Fruit fly (Drosophila melanogaster) whole organism, embryonic: ENCODE results near the gene His3.3A.

ENCODE experiments used
- Bdp1 ChIP-seq: fragments of 200-800 bp; sonication (Bioruptor generic); optimal IDR thresholded peaks from 3 replicates; lab custom pipeline; 2016; ENCODE audit warnings: missing biosample characterization, missing genetic modification characterization
- CG10654 ChIP-seq: fragments of 200-800 bp; sonication (Bioruptor generic); optimal IDR thresholded peaks from 2 replicates; lab custom pipeline; 2016; ENCODE audit warnings: missing biosample characterization, missing genetic modification characterization
- CG11085 ChIP-seq: fragments of 200-800 bp; sonication (Bioruptor generic); IDR thresholded peaks from 2 replicates; pipeline ENCODE4 v1.3.6; 2022; ENCODE audit warnings: missing biosample characterization, missing genetic modification characterization
- CG11398 ChIP-seq: fragments of 200-800 bp; sonication (Bioruptor generic); optimal IDR thresholded peaks from 2 replicates; lab custom pipeline; 2016; ENCODE audit warnings: missing biosample characterization, missing genetic modification characterization
- CG11456 ChIP-seq: fragments of 200-800 bp; sonication (Bioruptor generic); IDR thresholded peaks from 3 replicates; pipeline ENCODE4 v1.3.6; 2022; ENCODE audit warnings: missing biosample characterization, missing genetic modification characterization
- CG14710 ChIP-seq: fragments of 200-800 bp; sonication (Bioruptor generic); optimal IDR thresholded peaks from 3 replicates; lab custom pipeline; 2019; ENCODE audit warnings: missing biosample characterization, mild to moderate bottlenecking, missing genetic modification characterization, moderate library complexity
- CG15073 ChIP-seq: fragments of 200-800 bp; sonication (Bioruptor generic); optimal IDR thresholded peaks from 2 replicates; lab custom pipeline; 2016; ENCODE audit warnings: missing biosample characterization, missing genetic modification characterization
- CG15269 ChIP-seq: fragments of 200-800 bp; sonication (Bioruptor generic); optimal IDR thresholded peaks from 2 replicates; lab custom pipeline; 2018; ENCODE audit warnings: missing biosample characterization, mild to moderate bottlenecking, missing genetic modification characterization, moderate library complexity
- CG1529 ChIP-seq: fragments of 200-800 bp; sonication (Bioruptor generic); optimal IDR thresholded peaks from 3 replicates; lab custom pipeline; 2018; ENCODE audit warnings: missing biosample characterization, missing genetic modification characterization
- CG16779 ChIP-seq: fragments of 200-800 bp; sonication (Bioruptor generic); IDR thresholded peaks from 2 replicates; pipeline ENCODE4 v1.3.6; 2022; ENCODE audit warnings: missing biosample characterization, missing genetic modification characterization
- CG17359 ChIP-seq: fragments of 200-800 bp; sonication (Bioruptor generic); optimal IDR thresholded peaks from 3 replicates; lab custom pipeline; 2018; ENCODE audit warnings: missing biosample characterization, mild to moderate bottlenecking, missing genetic modification characterization, moderate library complexity
- CG1832 ChIP-seq: fragments of 200-800 bp; sonication (Bioruptor generic); optimal IDR thresholded peaks from 2 replicates; lab custom pipeline; 2017; ENCODE audit warnings: missing biosample characterization, mild to moderate bottlenecking, missing genetic modification characterization, inconsistent platforms
- CG18599 ChIP-seq: fragments of 200-800 bp; sonication (Bioruptor generic); optimal IDR thresholded peaks from 3 replicates; lab custom pipeline; 2017; ENCODE audit warnings: missing biosample characterization, missing genetic modification characterization, mild to moderate bottlenecking, moderate library complexity, missing genetic modification reagents
- CG2120 ChIP-seq: fragments of 200-800 bp; sonication (Bioruptor generic); optimal IDR thresholded peaks from 3 replicates; lab custom pipeline; 2016; ENCODE audit warnings: missing biosample characterization, missing genetic modification characterization
- CG4360 ChIP-seq: fragments of 200-800 bp; sonication (Bioruptor generic); IDR thresholded peaks from 2 replicates; pipeline ENCODE4 v1.3.6; 2022; ENCODE audit warnings: missing biosample characterization, missing genetic modification characterization
- CG4820 ChIP-seq: fragments of 200-800 bp; sonication (Bioruptor generic); optimal IDR thresholded peaks from 3 replicates; lab custom pipeline; 2016; ENCODE audit warnings: missing biosample characterization, missing genetic modification characterization
- CG6854 ChIP-seq: fragments of 200-800 bp; sonication (Bioruptor generic); optimal IDR thresholded peaks from 3 replicates; lab custom pipeline; 2017; ENCODE audit warnings: missing biosample characterization, mild to moderate bottlenecking, missing genetic modification characterization
- CG7963 ChIP-seq: fragments of 200-800 bp; sonication (Bioruptor generic); IDR thresholded peaks from 3 replicates; pipeline ENCODE4 v1.3.6; 2022; ENCODE audit warnings: missing biosample characterization, missing genetic modification characterization; ENCODE audit not compliant: partially characterized antibody
- CG9727 ChIP-seq: fragments of 200-800 bp; sonication (Bioruptor generic); optimal IDR thresholded peaks from 3 replicates; lab custom pipeline; 2017; ENCODE audit warnings: missing biosample characterization, mild to moderate bottlenecking, missing genetic modification characterization
- CTCF ChIP-seq: fragments of 200-800 bp; sonication (Bioruptor generic); optimal IDR thresholded peaks from 2 replicates; lab custom pipeline; 2017; ENCODE audit warnings: missing biosample characterization, mild to moderate bottlenecking, missing genetic modification characterization, moderate library complexity
- D ChIP-seq, 2 experiments: fragments of 200-800 bp in 1 of 2; fragments of >200 bp in 1 of 2; sonication (Bioruptor generic) in 1 of 2; optimal IDR thresholded peaks; 2 replicates in 1 of 2; 3 replicates in 1 of 2; lab custom pipeline; 2017; ENCODE audit warnings: mild to moderate bottlenecking in 1 of 2, missing biosample characterization in 1 of 2, missing genetic modification characterization in 1 of 2, missing genetic modification reagents in 1 of 2
- D19A ChIP-seq: fragments of 200-800 bp; optimal IDR thresholded peaks from 3 replicates; lab custom pipeline; 2019; ENCODE audit warnings: missing biosample characterization, mild to moderate bottlenecking, missing genetic modification characterization, moderate library complexity
- Eip74EF ChIP-seq, 2 experiments: fragments of 200-800 bp in 1 of 2; fragments of >200 bp in 1 of 2; sonication (Bioruptor generic) in 1 of 2; optimal IDR thresholded peaks; 2 replicates each; lab custom pipeline; 2017 to 2019; ENCODE audit warnings: missing biosample characterization in 2 of 2, missing genetic modification characterization in 2 of 2, mild to moderate bottlenecking in 1 of 2, moderate library complexity in 1 of 2
- H2.0 ChIP-seq: fragments of 200-800 bp; sonication (Bioruptor generic); IDR thresholded peaks from 2 replicates; pipeline ENCODE4 v1.3.6; 2022; ENCODE audit warnings: missing biosample characterization, missing genetic modification characterization
- HLH3B ChIP-seq: fragments of 200-800 bp; sonication (Bioruptor generic); IDR thresholded peaks from 2 replicates; pipeline ENCODE4 v1.3.6; 2022; ENCODE audit warnings: missing biosample characterization, missing genetic modification characterization
- HmgZ ChIP-seq: fragments of 200-800 bp; sonication (Bioruptor generic); optimal IDR thresholded peaks from 2 replicates; lab custom pipeline; 2018; ENCODE audit warnings: missing biosample characterization, mild to moderate bottlenecking, missing genetic modification characterization
- Lim3 ChIP-seq: fragments of 200-800 bp; sonication (Bioruptor generic); IDR thresholded peaks from 2 replicates; pipeline ENCODE4 v1.3.6; 2022; ENCODE audit warnings: missing biosample characterization, missing genetic modification characterization
- NC2α ChIP-seq: fragments of 200-800 bp; sonication (Bioruptor generic); optimal IDR thresholded peaks from 2 replicates; lab custom pipeline; 2016; ENCODE audit warnings: missing biosample characterization, missing genetic modification characterization
- Nf-YC ChIP-seq: fragments of 200-800 bp; optimal IDR thresholded peaks from 3 replicates; lab custom pipeline; 2019; ENCODE audit warnings: missing biosample characterization, mild to moderate bottlenecking, missing genetic modification characterization, moderate library complexity
- Oli ChIP-seq: fragments of 200-800 bp; sonication (Bioruptor generic); optimal IDR thresholded peaks from 2 replicates; lab custom pipeline; 2018; ENCODE audit warnings: missing biosample characterization, mild to moderate bottlenecking, missing genetic modification characterization, moderate library complexity
- Ravus ChIP-seq: fragments of 200-800 bp; sonication (Bioruptor generic); IDR thresholded peaks from 2 replicates; pipeline ENCODE4 v1.3.6; 2022; ENCODE audit warnings: missing biosample characterization, missing genetic modification characterization
- Rfx ChIP-seq: fragments of 200-800 bp; sonication (Bioruptor generic); IDR thresholded peaks from 2 replicates; pipeline ENCODE4 v1.3.6; 2022; ENCODE audit warnings: missing biosample characterization, missing genetic modification characterization
- Rx ChIP-seq: fragments of 200-800 bp; sonication (Bioruptor generic); IDR thresholded peaks from 2 replicates; pipeline ENCODE4 v1.3.6; 2022; ENCODE audit warnings: missing biosample characterization, missing genetic modification characterization
- Spps ChIP-seq: fragments of 200-800 bp; sonication (Bioruptor generic); optimal IDR thresholded peaks from 2 replicates; lab custom pipeline; 2018; ENCODE audit warnings: missing biosample characterization, mild to moderate bottlenecking, missing genetic modification characterization
- Xbp1 ChIP-seq: fragments of 200-800 bp; sonication (Bioruptor generic); optimal IDR thresholded peaks from 3 replicates; lab custom pipeline; 2016; ENCODE audit warnings: missing biosample characterization, mild to moderate bottlenecking, missing genetic modification characterization
- al ChIP-seq: fragments of 200-800 bp; sonication (Bioruptor generic); IDR thresholded peaks from 2 replicates; pipeline ENCODE4 v1.3.6; 2022; ENCODE audit warnings: missing biosample characterization, missing genetic modification characterization
- aop ChIP-seq: fragments of 200-800 bp; sonication (Bioruptor generic); IDR thresholded peaks from 2 replicates; pipeline ENCODE4 v1.3.6; 2022; ENCODE audit warnings: missing biosample characterization, missing genetic modification characterization
- dmrt11E ChIP-seq: fragments of 200-800 bp; sonication (Bioruptor generic); optimal IDR thresholded peaks from 3 replicates; lab custom pipeline; 2018; ENCODE audit warnings: missing biosample characterization, mild to moderate bottlenecking, missing genetic modification characterization, moderate library complexity
- emc ChIP-seq: fragments of 200-800 bp; sonication (Bioruptor generic); optimal IDR thresholded peaks from 2 replicates; lab custom pipeline; 2016; ENCODE audit warnings: missing biosample characterization, missing genetic modification characterization
- fd102C ChIP-seq: fragments of 200-800 bp; sonication (Bioruptor generic); optimal IDR thresholded peaks from 2 replicates; lab custom pipeline; 2018; ENCODE audit warnings: missing biosample characterization, mild to moderate bottlenecking, missing genetic modification characterization, moderate library complexity
- lola ChIP-seq, 3 experiments: fragments of >200 bp in 2 of 3; fragments of 200-800 bp in 1 of 3; sonication (Bioruptor generic) in 1 of 3; optimal IDR thresholded peaks; 2 replicates each; lab custom pipeline; 2017 to 2019; ENCODE audit warnings: missing biosample characterization in 3 of 3, missing genetic modification characterization in 3 of 3, mild to moderate bottlenecking in 1 of 3, moderate library complexity in 1 of 3
- nerfin-1 ChIP-seq: fragments of 200-800 bp; sonication (Bioruptor generic); optimal IDR thresholded peaks from 3 replicates; lab custom pipeline; 2019; ENCODE audit warnings: missing biosample characterization, mild to moderate bottlenecking, missing genetic modification characterization, moderate library complexity
- nmo ChIP-seq: fragments of 200-800 bp; sonication (Bioruptor generic); optimal IDR thresholded peaks from 2 replicates; lab custom pipeline; 2018; ENCODE audit warnings: missing biosample characterization, mild to moderate bottlenecking, missing genetic modification characterization, moderate library complexity
- rib ChIP-seq: fragments of 200-800 bp; sonication (Bioruptor generic); IDR thresholded peaks from 2 replicates; pipeline ENCODE4 v1.3.6; 2022; ENCODE audit warnings: missing biosample characterization, missing genetic modification characterization
- sisA ChIP-seq: fragments of 200-800 bp; sonication (Bioruptor generic); IDR thresholded peaks from 2 replicates; pipeline ENCODE4 v1.3.6; 2022; ENCODE audit warnings: missing biosample characterization, missing genetic modification characterization
- so ChIP-seq: fragments of 200-800 bp; sonication (Bioruptor generic); IDR thresholded peaks from 3 replicates; pipeline ENCODE4 v1.3.6; 2022; ENCODE audit warnings: missing biosample characterization, missing genetic modification characterization
- stwl ChIP-seq: fragments of 200-800 bp; sonication (Bioruptor generic); optimal IDR thresholded peaks from 3 replicates; lab custom pipeline; 2018; ENCODE audit warnings: missing biosample characterization, mild to moderate bottlenecking, missing genetic modification characterization, moderate library complexity
- tgo ChIP-seq: fragments of 200-800 bp; sonication (Bioruptor generic); IDR thresholded peaks from 3 replicates; pipeline ENCODE4 v1.3.6; 2022; ENCODE audit warnings: missing biosample characterization, missing genetic modification characterization
- vfl ChIP-seq: fragments of 200-800 bp; sonication (Bioruptor generic); optimal IDR thresholded peaks from 2 replicates; lab custom pipeline; 2016; ENCODE audit warnings: missing biosample characterization, missing genetic modification characterization
- vvl ChIP-seq: fragments of 200-800 bp; sonication (Bioruptor generic); IDR thresholded peaks from 2 replicates; pipeline ENCODE4 v1.3.6; 2022; ENCODE audit warnings: missing biosample characterization, missing genetic modification characterization

Gene His3.3A

dm6 chr2L:5009306-5010030 is 45.4 kb upstream of the His3.3A start, which contains the start of gene Rtnl1 (continued):
- TF ChIP-seq aop (no peak), Xbp1 (GFP tag; lab: Kevin White, UChicago) (peak; percentile 52), nmo (GFP tag; lab: Kevin White, UChicago) (peak; percentile 76), CG4360 (no peak), CG2120 (peak; percentile 47), sisA (GFP tag; lab: Robert Waterston, UW) (no peak; the same call in 1 of the 2 replicates), CG4820 (GFP tag; lab: Kevin White, UChicago) (no peak), D (optimal IDR thresholded peaks at IDR 0.05; lab: Kevin White, UChicago) (no peak), D (GFP tag; optimal IDR thresholded peaks at IDR 0.05; lab: Kevin White, UChicago) (no peak), NC2α (no peak), Spps (tag; lab: Kevin White, UChicago) (no peak), HLH3B (GFP tag; lab: Robert Waterston, UW) (no peak), CG11398 (GFP tag; lab: Kevin White, UChicago) (no peak), so (GFP tag; lab: Robert Waterston, UW) (no peak), CG7963 (GFP tag; lab: Robert Waterston, UW) (peak; percentile 88; the same call in 2 of the 3 replicates), emc (GFP tag; lab: Kevin White, UChicago) (no peak), Ravus (GFP tag; lab: Robert Waterston, UW) (no peak), CG11085 (GFP tag; lab: Robert Waterston, UW) (no peak), tgo (GFP tag; lab: Robert Waterston, UW) (no peak), Lim3 (GFP tag; lab: Robert Waterston, UW) (no peak), Rfx (GFP tag; lab: Robert Waterston, UW) (peak; percentile 50; the same call in 1 of the 2 replicates), HmgZ (peak; percentile 87), CG14710 (tag; lab: Kevin White, UChicago) (peak; percentile 68), dmrt11E (tag; lab: Kevin White, UChicago) (peak; percentile 18), rib (GFP tag; lab: Robert Waterston, UW) (no peak), fd102C (GFP tag; lab: Kevin White, UChicago) (no peak), CG11456 (GFP tag; lab: Robert Waterston, UW) (no peak), CTCF (GFP tag; lab: Kevin White, UChicago) (peak; percentile 78), vvl (GFP tag; lab: Robert Waterston, UW) (peak; percentile 54; the same call in 1 of the 2 replicates), stwl (tag; lab: Kevin White, UChicago) (peak; percentile 71), D19A (tag; lab: Kevin White, UChicago) (no peak), Nf-YC (tag; lab: Kevin White, UChicago) (peak; percentile 65), CG17359 (no peak), CG9727 (GFP tag; lab: Kevin White, UChicago) (peak; percentile 25), lola (GFP tag; optimal IDR thresholded peaks at IDR 0.05; lab: Kevin White, UChicago) (no peak), Bdp1 (GFP tag; lab: Kevin White, UChicago) (no peak), CG15269 (tag; lab: Kevin White, UChicago) (no peak), CG1529 (GFP tag; lab: Kevin White, UChicago) (no peak), CG10654 (GFP tag; lab: Kevin White, UChicago) (no peak), Oli (tag; lab: Kevin White, UChicago) (no peak), CG6854 (GFP tag; lab: Kevin White, UChicago) (no peak), CG16779 (GFP tag; lab: Robert Waterston, UW) (no peak), CG18599 (peak; percentile 30), CG1832 (GFP tag; lab: Kevin White, UChicago) (no peak), al (peak; percentile 37; the same call in 1 of the 2 replicates), H2.0 (GFP tag; lab: Robert Waterston, UW) (no peak), Rx (GFP tag; lab: Robert Waterston, UW) (no peak), nerfin-1 (tag; lab: Kevin White, UChicago) (peak; percentile 16), vfl (GFP tag; lab: Kevin White, UChicago) (no peak), Eip74EF (GFP tag; optimal IDR thresholded peaks at IDR 0.05; lab: Kevin White, UChicago) (peak in 1 of 2 experiments; percentile 1), CG15073 (GFP tag; lab: Kevin White, UChicago) (no peak)
